Worm (Caenorhabditis elegans) whole organism, L4/young adult: ENCODE results near the gene Y73C8B.1.

Experiments used
- W03F9.2 ChIP-seq: fragments of 150-350 bp; optimal IDR thresholded peaks from 2 replicates; lab custom pipeline; 2014; ENCODE audit warnings: missing biosample characterization, missing genetic modification characterization
- him-1 ChIP-seq: sonication (generic microtip); optimal IDR thresholded peaks from 2 replicates; lab custom pipeline; 2016; ENCODE audit warnings: missing genotype, missing genetic modification reagents, missing genetic modification characterization, missing compliant biosample characterization

DNA sequence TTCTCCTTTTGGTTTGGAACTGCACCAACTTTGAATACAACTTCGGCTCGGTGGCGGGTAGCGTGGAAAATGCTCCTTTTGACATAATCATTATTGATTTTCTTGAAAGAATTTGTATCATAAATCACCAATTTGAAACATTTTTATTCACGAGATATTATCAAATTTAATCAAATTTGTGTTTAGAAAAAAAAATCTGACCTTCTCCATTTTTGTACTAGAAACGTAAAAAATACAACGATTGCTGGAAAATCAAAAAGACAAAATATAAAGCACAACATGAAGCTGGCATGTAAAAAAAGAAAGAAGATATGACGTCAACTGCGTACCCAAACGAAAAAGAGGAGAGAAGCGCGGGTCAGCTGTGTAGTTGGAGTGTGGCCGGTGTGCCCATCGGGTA, 3.6 kb upstream of the Y73C8B.1 start, which contains the start of gene K08D9.4:
- TF ChIP-seq him-1 (tag; lab: Kevin White, UChicago) (no peak), W03F9.2 (tag; lab: Kevin White, UChicago) (no peak)
